Fruit fly (Drosophila melanogaster): ENCODE results near the gene CenB1A.

dm6 chr3R:23138439-23138838 is 20.2 kb downstream of the CenB1A start:
- no peak for TF ChIP-seq h (optimal IDR thresholded peaks at IDR 0.05)
- no peak for TF ChIP-seq Sin3A (optimal IDR thresholded peaks at IDR 0.05)

All from Kc167 (cell line).